Worm (Caenorhabditis elegans) whole organism, L4 larva: ENCODE data around the gene twk-22.

ENCODE experiments used
- Y5F2A.4 ChIP-seq: fragments of 200-800 bp; sonication (Bioruptor generic); optimal IDR thresholded peaks from 2 replicates; lab custom pipeline; 2018; ENCODE audit warnings: mild to moderate bottlenecking, missing genetic modification characterization, missing compliant biosample characterization
- ama-1 ChIP-seq: fragments of 150-350 bp; optimal IDR thresholded peaks from 2 replicates; lab custom pipeline; 2014; ENCODE audit warnings: inconsistent platforms, mixed read lengths
- arid-1 ChIP-seq: fragments of 200-800 bp; sonication (Bioruptor generic); conservative IDR thresholded peaks from 2 replicates; pipeline ENCODE4 v1.3.6; 2022; ENCODE audit warnings: missing genetic modification reagents, missing genetic modification characterization, missing compliant biosample characterization
- ceh-20 ChIP-seq: fragments of 200-800 bp; sonication (Bioruptor generic); IDR thresholded peaks from 2 replicates; pipeline ENCODE4 v1.3.6; 2022; ENCODE audit warnings: missing genetic modification reagents, missing genetic modification characterization, missing compliant biosample characterization
- ceh-44 ChIP-seq: fragments of 200-800 bp; sonication (Bioruptor generic); IDR thresholded peaks from 2 replicates; pipeline ENCODE4 v1.3.6; 2022; ENCODE audit warnings: missing genetic modification reagents, missing genetic modification characterization, missing compliant biosample characterization
- daf-16 ChIP-seq, 3 experiments: sonication (generic microtip); optimal IDR thresholded peaks; 2 replicates each; lab custom pipeline; 2016 to 2017; ENCODE audit warnings: missing genetic modification characterization in 3 of 3, missing genetic modification reagents in 3 of 3, mild to moderate bottlenecking in 2 of 3, missing compliant biosample characterization in 2 of 3, missing biosample characterization in 1 of 3, moderate library complexity in 1 of 3
- dmd-8 ChIP-seq: fragments of 200-800 bp; sonication (Bioruptor generic); IDR thresholded peaks from 2 replicates; pipeline ENCODE4 v1.3.6; 2022; ENCODE audit warnings: missing genetic modification characterization, missing compliant biosample characterization
- dmd-9 ChIP-seq: fragments of 200-800 bp; sonication (Bioruptor generic); IDR thresholded peaks from 2 replicates; pipeline ENCODE4 v1.3.6; 2022; ENCODE audit warnings: missing genetic modification reagents, missing genetic modification characterization, missing compliant biosample characterization
- dpl-1 ChIP-seq: fragments of 150-350 bp; optimal IDR thresholded peaks from 2 replicates; lab custom pipeline; 2014; ENCODE audit warnings: missing biosample characterization, missing genetic modification reagents, missing genetic modification characterization
- dve-1 ChIP-seq: sonication (generic microtip); optimal IDR thresholded peaks from 2 replicates; lab custom pipeline; 2017; ENCODE audit warnings: antibody characterized with exemption, mild to moderate bottlenecking, missing genetic modification characterization, missing compliant biosample characterization; ENCODE audit not compliant: insufficient read depth
- egl-27 ChIP-seq: sonication (generic microtip); optimal IDR thresholded peaks from 3 replicates; lab custom pipeline; 2017; ENCODE audit warnings: missing biosample characterization, missing genetic modification reagents, missing genetic modification characterization
- egl-43 ChIP-seq: fragments of 200-800 bp; sonication (Bioruptor generic); IDR thresholded peaks from 2 replicates; pipeline ENCODE4 v1.3.6; 2022; ENCODE audit warnings: missing genetic modification reagents, missing genetic modification characterization, missing compliant biosample characterization
- gei-8 ChIP-seq: fragments of 200-800 bp; sonication (Bioruptor generic); optimal IDR thresholded peaks from 2 replicates; lab custom pipeline; 2018; ENCODE audit warnings: mild to moderate bottlenecking, missing genetic modification characterization, missing compliant biosample characterization
- hif-1 ChIP-seq, 2 experiments: sonication (generic microtip); optimal IDR thresholded peaks; 2 replicates each; lab custom pipeline; 2016 to 2017; ENCODE audit warnings: missing compliant biosample characterization in 2 of 2, missing genetic modification characterization in 2 of 2, missing genetic modification reagents in 2 of 2, missing genotype in 2 of 2, mild to moderate bottlenecking in 1 of 2
- hlh-11 ChIP-seq: fragments of 200-800 bp; sonication (Bioruptor generic); optimal IDR thresholded peaks from 2 replicates; lab custom pipeline; 2018; ENCODE audit warnings: mild to moderate bottlenecking, missing genetic modification characterization, missing compliant biosample characterization
- hlh-30 ChIP-seq: sonication (generic microtip); optimal IDR thresholded peaks from 2 replicates; lab custom pipeline; 2017; ENCODE audit warnings: antibody characterized with exemption, mild to moderate bottlenecking, missing genetic modification characterization, missing compliant biosample characterization; ENCODE audit not compliant: insufficient read depth
- hmg-1.1 ChIP-seq: fragments of 200-800 bp; sonication (Bioruptor generic); IDR thresholded peaks from 2 replicates; pipeline ENCODE4 v1.3.6; 2022; ENCODE audit warnings: missing genetic modification reagents, missing genetic modification characterization, missing compliant biosample characterization
- jun-1 ChIP-seq: fragments of 150-350 bp; optimal IDR thresholded peaks from 2 replicates; lab custom pipeline; 2014; ENCODE audit warnings: missing biosample characterization, missing genetic modification reagents, missing genetic modification characterization
- lim-7 ChIP-seq: fragments of 200-800 bp; sonication (Bioruptor generic); IDR thresholded peaks from 2 replicates; pipeline ENCODE4 v1.3.6; 2022; ENCODE audit warnings: missing genetic modification characterization, missing compliant biosample characterization
- lin-29 ChIP-seq: fragments of 200-800 bp; sonication (Bioruptor generic); IDR thresholded peaks from 2 replicates; pipeline ENCODE4 v1.3.6; 2022; ENCODE audit warnings: missing genetic modification reagents, missing genetic modification characterization, missing compliant biosample characterization
- lsy-2 ChIP-seq, 2 experiments: fragments of 150-350 bp in 1 of 2; sonication (generic microtip) in 1 of 2; optimal IDR thresholded peaks; 2 replicates each; lab custom pipeline; 2014 to 2017; ENCODE audit warnings: missing biosample characterization in 2 of 2, missing genetic modification characterization in 2 of 2
- madf-9 ChIP-seq: fragments of 200-800 bp; sonication (Bioruptor generic); conservative IDR thresholded peaks from 2 replicates; pipeline ENCODE4 v1.3.6; 2022; ENCODE audit warnings: missing genetic modification reagents, missing genetic modification characterization, missing compliant biosample characterization
- mdl-1 ChIP-seq, 2 experiments: fragments of 150-350 bp in 1 of 2; sonication (generic microtip) in 1 of 2; optimal IDR thresholded peaks; 2 replicates each; lab custom pipeline; 2014 to 2017; ENCODE audit warnings: missing biosample characterization in 2 of 2, missing genetic modification characterization in 2 of 2
- mdt-29 ChIP-seq: fragments of 200-800 bp; sonication (Bioruptor generic); IDR thresholded peaks from 2 replicates; pipeline ENCODE4 v1.3.6; 2022; ENCODE audit warnings: missing genetic modification reagents, missing genetic modification characterization, missing compliant biosample characterization
- mep-1 ChIP-seq: fragments of 150-350 bp; sonication (generic microtip); optimal IDR thresholded peaks from 3 replicates; lab custom pipeline; 2014; ENCODE audit warnings: missing biosample characterization, missing genetic modification characterization
- mes-2 ChIP-seq: sonication (generic microtip); optimal IDR thresholded peaks from 2 replicates; lab custom pipeline; 2016; ENCODE audit warnings: missing genotype, mild to moderate bottlenecking, missing genetic modification characterization, missing compliant biosample characterization; ENCODE audit not compliant: poor library complexity, severe bottlenecking
- nhr-10 ChIP-seq: fragments of 150-350 bp; optimal IDR thresholded peaks from 2 replicates; lab custom pipeline; 2014; ENCODE audit warnings: missing biosample characterization, missing genetic modification characterization
- nhr-102 ChIP-seq: sonication (generic microtip); optimal IDR thresholded peaks from 2 replicates; lab custom pipeline; 2016; ENCODE audit warnings: mild to moderate bottlenecking, missing genetic modification characterization, moderate library complexity, missing compliant biosample characterization
- nhr-11 ChIP-seq: fragments of 150-350 bp; optimal IDR thresholded peaks from 2 replicates; lab custom pipeline; 2014; ENCODE audit warnings: missing biosample characterization, missing genetic modification characterization
- nhr-25 ChIP-seq: sonication (generic microtip); optimal IDR thresholded peaks from 2 replicates; lab custom pipeline; 2017; ENCODE audit warnings: missing genetic modification characterization, mild to moderate bottlenecking, missing compliant biosample characterization, antibody characterized with exemption, moderate library complexity, borderline replicate concordance; ENCODE audit not compliant: insufficient read depth
- nhr-28 ChIP-seq: fragments of 150-350 bp; optimal IDR thresholded peaks from 2 replicates; lab custom pipeline; 2014; ENCODE audit warnings: missing biosample characterization, missing genetic modification characterization
- nhr-41 ChIP-seq: fragments of 200-800 bp; sonication (Bioruptor generic); IDR thresholded peaks from 2 replicates; pipeline ENCODE4 v1.3.6; 2022; ENCODE audit warnings: missing genetic modification reagents, missing genetic modification characterization, missing compliant biosample characterization
- nhr-48 ChIP-seq: sonication (generic microtip); optimal IDR thresholded peaks from 2 replicates; lab custom pipeline; 2016; ENCODE audit warnings: mild to moderate bottlenecking, missing genetic modification characterization, missing compliant biosample characterization
- nhr-77 ChIP-seq: fragments of 150-350 bp; optimal IDR thresholded peaks from 2 replicates; lab custom pipeline; 2014; ENCODE audit warnings: missing biosample characterization, missing genetic modification characterization
- pha-4 ChIP-seq, 2 experiments: fragments of 150-350 bp in 1 of 2; fragments of 200-800 bp in 1 of 2; sonication (Bioruptor generic) in 1 of 2; IDR thresholded peaks in 1 of 2; optimal IDR thresholded peaks in 1 of 2; 2 replicates each; pipeline versions ENCODE4 v1.3.6 to Lab custom; 2014 to 2022; ENCODE audit warnings: missing genetic modification characterization in 2 of 2, missing genetic modification reagents in 2 of 2, missing biosample characterization in 1 of 2, missing compliant biosample characterization in 1 of 2
- rbr-2 ChIP-seq: sonication (generic microtip); optimal IDR thresholded peaks from 2 replicates; lab custom pipeline; 2016; ENCODE audit warnings: missing genotype, missing genetic modification characterization, missing compliant biosample characterization
- sdz-12 ChIP-seq: fragments of 200-800 bp; sonication (Bioruptor generic); optimal IDR thresholded peaks from 2 replicates; lab custom pipeline; 2018; ENCODE audit warnings: mild to moderate bottlenecking, missing genetic modification characterization, missing compliant biosample characterization
- set-16 ChIP-seq: fragments of 200-800 bp; sonication (Bioruptor generic); IDR thresholded peaks from 2 replicates; pipeline ENCODE4 v1.3.6; 2022; ENCODE audit warnings: missing genetic modification reagents, missing genetic modification characterization, missing compliant biosample characterization
- snpc-1.2 ChIP-seq: fragments of 200-800 bp; sonication (Bioruptor generic); IDR thresholded peaks from 2 replicates; pipeline ENCODE4 v1.3.6; 2022; ENCODE audit warnings: missing genetic modification reagents, missing genetic modification characterization, missing compliant biosample characterization
- spr-3 ChIP-seq: fragments of 200-800 bp; sonication (Bioruptor generic); optimal IDR thresholded peaks from 2 replicates; lab custom pipeline; 2018; ENCODE audit warnings: mild to moderate bottlenecking, missing genetic modification characterization, missing compliant biosample characterization
- tag-97 ChIP-seq: fragments of 200-800 bp; sonication (Bioruptor generic); IDR thresholded peaks from 2 replicates; pipeline ENCODE4 v1.3.6; 2022; ENCODE audit warnings: missing genetic modification characterization, missing compliant biosample characterization
- unc-62 ChIP-seq, 3 experiments: fragments of 150-350 bp in 1 of 3; sonication (generic microtip); optimal IDR thresholded peaks in 2 of 3; peaks in 1 of 3; 1 replicate in 1 of 3; 2 replicates in 2 of 3; lab custom pipeline; 2014 to 2017; ENCODE audit warnings: missing biosample characterization in 3 of 3, missing genetic modification characterization in 3 of 3, missing genetic modification reagents in 3 of 3, missing genotype in 1 of 3
- vab-7 ChIP-seq: fragments of 200-800 bp; sonication (Bioruptor generic); IDR thresholded peaks from 2 replicates; pipeline ENCODE4 v1.3.6; 2022; ENCODE audit warnings: missing genetic modification reagents, missing genetic modification characterization, missing compliant biosample characterization
- zag-1 ChIP-seq: fragments of 150-350 bp; optimal IDR thresholded peaks from 2 replicates; lab custom pipeline; 2014; ENCODE audit warnings: missing biosample characterization, missing genetic modification characterization
- zip-2 ChIP-seq: fragments of 150-350 bp; optimal IDR thresholded peaks from 2 replicates; lab custom pipeline; 2014; ENCODE audit warnings: missing biosample characterization, missing genetic modification characterization

twk-22 gene

DNA sequence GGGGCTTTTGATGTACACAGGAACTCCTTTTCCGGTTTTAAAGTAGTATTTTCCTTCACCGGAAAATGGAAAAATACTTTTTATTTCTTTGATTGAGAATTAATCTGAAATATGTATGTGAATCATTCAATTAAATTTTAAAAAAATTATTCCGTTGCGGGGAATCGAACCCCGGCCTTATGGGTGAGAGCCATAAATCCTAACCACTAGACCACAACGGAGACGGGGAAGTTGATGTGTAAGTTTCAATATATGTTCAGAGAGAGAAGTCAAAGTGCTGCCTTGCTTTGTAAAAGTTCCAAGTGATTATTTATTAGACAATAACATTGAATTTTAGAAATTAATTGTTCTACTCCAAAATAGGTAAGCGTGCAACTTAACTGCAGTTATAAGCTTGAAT lies 35.1 kb upstream of the twk-22 start (continued):
- TF ChIP-seq zip-2 (tag; lab: Kevin White, UChicago) (no peak), egl-43 (GFP tag; lab: Robert Waterston, UW) (peak; percentile 83), nhr-48 (peak; percentile 33), snpc-1.2 (GFP tag; lab: Robert Waterston, UW) (peak; percentile 75), ceh-44 (GFP tag; lab: Robert Waterston, UW) (peak; percentile 51; the same call in 1 of the 2 replicates), hmg-1.1 (GFP tag; lab: Robert Waterston, UW) (peak; percentile 63; the same call in 1 of the 2 replicates), dmd-9 (GFP tag; lab: Robert Waterston, UW) (no peak; the same call in 1 of the 2 replicates), madf-9 (peak; percentile 47; the same call in 1 of the 2 replicates), lin-29 (GFP tag; lab: Robert Waterston, UW) (no peak), nhr-102 (tag; lab: Kevin White, UChicago) (peak; percentile 27), unc-62 (GFP tag; optimal IDR thresholded peaks at IDR 0.05 in 1 of 2; lab: Kevin White, UChicago) (peak in 1 of 2 experiments; percentile 81), unc-62 (tag; optimal IDR thresholded peaks at IDR 0.05; lab: Kevin White, UChicago) (no peak), zag-1 (tag; lab: Kevin White, UChicago) (no peak), dmd-8 (GFP tag; lab: Robert Waterston, UW) (peak; percentile 70; the same call in 1 of the 2 replicates), ama-1 (lab: Kevin White, UChicago) (no peak), jun-1 (tag; lab: Kevin White, UChicago) (no peak), spr-3 (GFP tag; lab: Kevin White, UChicago) (no peak), vab-7 (GFP tag; lab: Robert Waterston, UW) (peak; percentile 86), nhr-25 (tag; lab: Kevin White, UChicago) (no peak), Y5F2A.4 (GFP tag; lab: Kevin White, UChicago) (no peak), nhr-11 (tag; lab: Kevin White, UChicago) (no peak), sdz-12 (GFP tag; lab: Kevin White, UChicago) (no peak), ceh-20 (GFP tag; lab: Robert Waterston, UW) (peak; percentile 22; the same call in 1 of the 2 replicates), lim-7 (peak; percentile 86), mep-1 (tag; lab: Kevin White, UChicago) (no peak), nhr-41 (GFP tag; lab: Robert Waterston, UW) (peak; percentile 34; the same call in 1 of the 2 replicates), gei-8 (peak; percentile 53), arid-1 (peak; percentile 80)
- TF ChIP-seq, all 104 proteins: peak for 49

- TF ChIP-seq egl-27 (tag; lab: Kevin White, UChicago) (no peak), pha-4 (GFP tag; IDR thresholded peaks at IDR 0.05; lab: Robert Waterston, UW) (no peak), pha-4 (tag; optimal IDR thresholded peaks at IDR 0.05; lab: Kevin White, UChicago) (peak; percentile 30), nhr-11 (tag; lab: Kevin White, UChicago) (peak; percentile 39), set-16 (peak; percentile 19; the same call in 1 of the 2 replicates), mdt-29 (GFP tag; lab: Robert Waterston, UW) (no peak), sdz-12 (GFP tag; lab: Kevin White, UChicago) (no peak), daf-16 (GFP tag; optimal IDR thresholded peaks at IDR 0.05; lab: Kevin White, UChicago) (peak in 1 of 2 experiments; percentile 35), daf-16 (tag; optimal IDR thresholded peaks at IDR 0.05; lab: Kevin White, UChicago) (peak; percentile 84), dve-1 (tag; lab: Kevin White, UChicago) (peak; percentile 28), dpl-1 (GFP tag; lab: Kevin White, UChicago) (peak; percentile 70), mep-1 (tag; lab: Kevin White, UChicago) (peak; percentile 67), hif-1 (tag; optimal IDR thresholded peaks at IDR 0.05; lab: Kevin White, UChicago) (peak in 1 of 2 experiments; percentile 50), nhr-28 (tag; lab: Kevin White, UChicago) (peak; percentile 20), zag-1 (tag; lab: Kevin White, UChicago) (no peak), zip-2 (tag; lab: Kevin White, UChicago) (no peak), mes-2 (tag; lab: Kevin White, UChicago) (peak; percentile 60), mdl-1 (tag; optimal IDR thresholded peaks at IDR 0.05; lab: Kevin White, UChicago) (peak; percentile 6 to 68), tag-97 (no peak), lim-7 (no peak), hlh-11 (peak; percentile 62), rbr-2 (peak; percentile 34), lsy-2 (tag; optimal IDR thresholded peaks at IDR 0.05; lab: Kevin White, UChicago) (no peak), nhr-77 (tag; lab: Kevin White, UChicago) (no peak), hlh-30 (tag; lab: Kevin White, UChicago) (peak; percentile 51), nhr-10 (tag; lab: Kevin White, UChicago) (no peak)
Measured at ce11 chrX:16275255-16275813, 30.9 kb upstream of the twk-22 start, which contains the start of gene sdc-1. sdc-1 (plus strand) TSS chrX:16275763.
